Fruit fly (Drosophila melanogaster) whole organism, embryonic: ENCODE results near the gene Or7a.

Source experiments
- Ada2b ChIP-seq: fragments of 200-800 bp; sonication (Bioruptor generic); IDR thresholded peaks from 2 replicates; pipeline ENCODE4 v1.3.6; 2022; ENCODE audit warnings: missing biosample characterization, missing genetic modification characterization
- Aef1 ChIP-seq: fragments of 200-800 bp; sonication (Bioruptor generic); IDR thresholded peaks from 3 replicates; pipeline ENCODE4 v1.3.6; 2022; ENCODE audit warnings: missing biosample characterization, missing genetic modification characterization
- Bteb2 ChIP-seq: fragments of 200-800 bp; sonication (Bioruptor generic); optimal IDR thresholded peaks from 2 replicates; lab custom pipeline; 2016; ENCODE audit warnings: missing biosample characterization, missing genetic modification characterization
- CG10654 ChIP-seq: fragments of 200-800 bp; sonication (Bioruptor generic); optimal IDR thresholded peaks from 2 replicates; lab custom pipeline; 2016; ENCODE audit warnings: missing biosample characterization, missing genetic modification characterization
- CG13775 ChIP-seq: fragments of 200-800 bp; sonication (Bioruptor generic); optimal IDR thresholded peaks from 3 replicates; lab custom pipeline; 2017; ENCODE audit warnings: missing biosample characterization, mild to moderate bottlenecking, missing genetic modification characterization
- CG15269 ChIP-seq: fragments of 200-800 bp; sonication (Bioruptor generic); optimal IDR thresholded peaks from 2 replicates; lab custom pipeline; 2018; ENCODE audit warnings: missing biosample characterization, mild to moderate bottlenecking, missing genetic modification characterization, moderate library complexity
- CG1603 ChIP-seq: fragments of 200-800 bp; sonication (Bioruptor generic); optimal IDR thresholded peaks from 2 replicates; lab custom pipeline; 2019; ENCODE audit warnings: missing biosample characterization, mild to moderate bottlenecking, missing genetic modification characterization, moderate library complexity
- CG16863 ChIP-seq: fragments of 200-800 bp; sonication (Bioruptor generic); optimal IDR thresholded peaks from 3 replicates; lab custom pipeline; 2016; ENCODE audit warnings: missing biosample characterization, missing genetic modification characterization
- CG18476 ChIP-seq: fragments of 200-800 bp; sonication (Bioruptor generic); optimal IDR thresholded peaks from 2 replicates; lab custom pipeline; 2016; ENCODE audit warnings: missing biosample characterization, mild to moderate bottlenecking, missing genetic modification characterization
- CG31441 ChIP-seq: fragments of 200-800 bp; sonication (Bioruptor generic); IDR thresholded peaks from 2 replicates; pipeline ENCODE4 v1.3.6; 2022; ENCODE audit warnings: missing biosample characterization, missing genetic modification characterization
- CG34376 ChIP-seq: fragments of 200-800 bp; sonication (Bioruptor generic); optimal IDR thresholded peaks from 2 replicates; lab custom pipeline; 2018; ENCODE audit warnings: missing biosample characterization, mild to moderate bottlenecking, missing genetic modification characterization
- CG7839 ChIP-seq: fragments of 200-800 bp; sonication (Bioruptor generic); optimal IDR thresholded peaks from 3 replicates; lab custom pipeline; 2018; ENCODE audit warnings: missing biosample characterization, mild to moderate bottlenecking, missing genetic modification characterization, moderate library complexity
- CG7987 ChIP-seq: fragments of 200-800 bp; sonication (Bioruptor generic); optimal IDR thresholded peaks from 2 replicates; lab custom pipeline; 2018; ENCODE audit warnings: missing biosample characterization, mild to moderate bottlenecking, missing genetic modification characterization, moderate library complexity
- CG8281 ChIP-seq: fragments of 200-800 bp; sonication (Bioruptor generic); optimal IDR thresholded peaks from 2 replicates; lab custom pipeline; 2018; ENCODE audit warnings: missing biosample characterization, mild to moderate bottlenecking, missing genetic modification characterization, moderate library complexity
- CG8924 ChIP-seq: fragments of 200-800 bp; optimal IDR thresholded peaks from 3 replicates; lab custom pipeline; 2019; ENCODE audit warnings: missing biosample characterization, mild to moderate bottlenecking, missing genetic modification characterization, moderate library complexity
- CG9609 ChIP-seq: fragments of 200-800 bp; sonication (Bioruptor generic); optimal IDR thresholded peaks from 3 replicates; lab custom pipeline; 2016; ENCODE audit warnings: missing biosample characterization, missing genetic modification characterization
- Dll ChIP-seq: fragments of 200-800 bp; sonication (Bioruptor generic); IDR thresholded peaks from 4 replicates; pipeline ENCODE4 v1.3.6; 2022; ENCODE audit warnings: missing biosample characterization, missing genetic modification characterization; ENCODE audit not compliant: partially characterized antibody
- E2f2 ChIP-seq: fragments of 200-800 bp; sonication (Bioruptor generic); IDR thresholded peaks from 2 replicates; pipeline ENCODE4 v1.3.6; 2022; ENCODE audit warnings: missing biosample characterization, missing genetic modification characterization
- Ets97D ChIP-seq: fragments of 200-800 bp; sonication (Bioruptor generic); optimal IDR thresholded peaks from 3 replicates; lab custom pipeline; 2016; ENCODE audit warnings: missing biosample characterization, missing genetic modification characterization
- Hand ChIP-seq: fragments of 200-800 bp; sonication (Bioruptor generic); optimal IDR thresholded peaks from 2 replicates; lab custom pipeline; 2017; ENCODE audit warnings: mild to moderate bottlenecking, missing biosample characterization, missing genetic modification reagents, missing genetic modification characterization
- Jarid2 ChIP-seq: fragments of 200-800 bp; sonication (Bioruptor generic); optimal IDR thresholded peaks from 3 replicates; lab custom pipeline; 2017; ENCODE audit warnings: mild to moderate bottlenecking, missing biosample characterization, missing genetic modification reagents, missing genetic modification characterization
- Kr ChIP-seq: fragments of 200-800 bp; sonication (Bioruptor generic); optimal IDR thresholded peaks from 2 replicates; lab custom pipeline; 2017; ENCODE audit warnings: missing biosample characterization, mild to moderate bottlenecking, missing genetic modification characterization
- MTF-1 ChIP-seq: fragments of 200-800 bp; sonication (Bioruptor generic); optimal IDR thresholded peaks from 2 replicates; lab custom pipeline; 2018; ENCODE audit warnings: missing biosample characterization, mild to moderate bottlenecking, missing genetic modification characterization, borderline replicate concordance
- Meics ChIP-seq: fragments of 200-800 bp; sonication (Bioruptor generic); optimal IDR thresholded peaks from 2 replicates; lab custom pipeline; 2017; ENCODE audit warnings: missing biosample characterization, mild to moderate bottlenecking, missing genetic modification characterization
- Nf-YB ChIP-seq: fragments of 200-800 bp; sonication (Bioruptor generic); optimal IDR thresholded peaks from 3 replicates; lab custom pipeline; 2019; ENCODE audit warnings: missing biosample characterization, mild to moderate bottlenecking, missing genetic modification characterization, moderate library complexity
- Oaz ChIP-seq: fragments of 200-800 bp; sonication (Bioruptor generic); IDR thresholded peaks from 2 replicates; pipeline ENCODE4 v1.3.6; 2022; ENCODE audit warnings: missing biosample characterization, missing genetic modification characterization
- Rfx ChIP-seq: fragments of 200-800 bp; sonication (Bioruptor generic); IDR thresholded peaks from 2 replicates; pipeline ENCODE4 v1.3.6; 2022; ENCODE audit warnings: missing biosample characterization, missing genetic modification characterization
- Spps ChIP-seq: fragments of 200-800 bp; sonication (Bioruptor generic); optimal IDR thresholded peaks from 2 replicates; lab custom pipeline; 2018; ENCODE audit warnings: missing biosample characterization, mild to moderate bottlenecking, missing genetic modification characterization
- Trl ChIP-seq, 3 experiments: fragments of >200 bp in 2 of 3; fragments of 200-800 bp in 1 of 3; sonication (Bioruptor generic) in 1 of 3; optimal IDR thresholded peaks; 2 replicates in 1 of 3; 3 replicates in 2 of 3; lab custom pipeline; 2016 to 2017; ENCODE audit warnings: missing biosample characterization in 1 of 3, missing genetic modification characterization in 1 of 3
- fd3F ChIP-seq: fragments of 200-800 bp; sonication (Bioruptor generic); optimal IDR thresholded peaks from 2 replicates; lab custom pipeline; 2018; ENCODE audit warnings: missing biosample characterization, mild to moderate bottlenecking, missing genetic modification characterization, moderate library complexity
- fd96Cb ChIP-seq: fragments of 200-800 bp; sonication (Bioruptor generic); optimal IDR thresholded peaks from 2 replicates; lab custom pipeline; 2018; ENCODE audit warnings: missing biosample characterization, mild to moderate bottlenecking, missing genetic modification characterization, moderate library complexity
- ftz-f1 ChIP-seq: fragments of 200-800 bp; sonication (Bioruptor generic); optimal IDR thresholded peaks from 2 replicates; lab custom pipeline; 2016; ENCODE audit warnings: missing biosample characterization, missing genetic modification characterization
- gcm ChIP-seq: fragments of 200-800 bp; sonication (Bioruptor generic); optimal IDR thresholded peaks from 2 replicates; lab custom pipeline; 2019; ENCODE audit warnings: missing biosample characterization, mild to moderate bottlenecking, missing genetic modification characterization, moderate library complexity
- gcm2 ChIP-seq: fragments of 200-800 bp; sonication (Bioruptor generic); optimal IDR thresholded peaks from 2 replicates; lab custom pipeline; 2016; ENCODE audit warnings: missing biosample characterization, missing genetic modification characterization
- gt ChIP-seq: fragments of 200-800 bp; sonication (Bioruptor generic); IDR thresholded peaks from 2 replicates; pipeline ENCODE4 v1.3.6; 2022; ENCODE audit warnings: missing biosample characterization, missing genetic modification characterization
- inv ChIP-seq: fragments of 200-800 bp; sonication (Bioruptor generic); IDR thresholded peaks from 2 replicates; pipeline ENCODE4 v1.3.6; 2022; ENCODE audit warnings: missing biosample characterization, missing genetic modification characterization; ENCODE audit not compliant: partially characterized antibody
- lov ChIP-seq, 2 experiments: fragments of 200-800 bp in 1 of 2; fragments of >200 bp in 1 of 2; sonication (Bioruptor generic) in 1 of 2; IDR thresholded peaks in 1 of 2; optimal IDR thresholded peaks in 1 of 2; 2 replicates in 1 of 2; 3 replicates in 1 of 2; pipeline versions ENCODE4 v1.3.6 to Lab custom; 2017 to 2022; ENCODE audit warnings: missing biosample characterization in 1 of 2, missing genetic modification characterization in 1 of 2
- nerfin-1 ChIP-seq: fragments of 200-800 bp; sonication (Bioruptor generic); optimal IDR thresholded peaks from 3 replicates; lab custom pipeline; 2019; ENCODE audit warnings: missing biosample characterization, mild to moderate bottlenecking, missing genetic modification characterization, moderate library complexity
- nom ChIP-seq: fragments of 200-800 bp; sonication (Bioruptor generic); optimal IDR thresholded peaks from 2 replicates; lab custom pipeline; 2017; ENCODE audit warnings: missing biosample characterization, missing genetic modification characterization, mild to moderate bottlenecking, moderate library complexity, missing genetic modification reagents
- odd ChIP-seq: fragments of 200-800 bp; sonication (Bioruptor generic); optimal IDR thresholded peaks from 2 replicates; lab custom pipeline; 2017; ENCODE audit warnings: missing biosample characterization, mild to moderate bottlenecking, missing genetic modification characterization
- pnt ChIP-seq: fragments of 200-800 bp; sonication (Bioruptor generic); optimal IDR thresholded peaks from 3 replicates; lab custom pipeline; 2016; ENCODE audit warnings: missing biosample characterization, missing genetic modification characterization
- pzg ChIP-seq: fragments of 200-800 bp; sonication (Bioruptor generic); optimal IDR thresholded peaks from 3 replicates; lab custom pipeline; 2018; ENCODE audit warnings: missing biosample characterization, mild to moderate bottlenecking, missing genetic modification characterization, moderate library complexity
- seq ChIP-seq: fragments of 200-800 bp; sonication (Bioruptor generic); IDR thresholded peaks from 2 replicates; pipeline ENCODE4 v1.3.6; 2022; ENCODE audit warnings: missing biosample characterization, missing genetic modification characterization
- sug ChIP-seq: fragments of 200-800 bp; optimal IDR thresholded peaks from 2 replicates; lab custom pipeline; 2019; ENCODE audit warnings: missing biosample characterization, mild to moderate bottlenecking, missing genetic modification characterization, moderate library complexity
- tin ChIP-seq: fragments of 200-800 bp; sonication (Bioruptor generic); optimal IDR thresholded peaks from 3 replicates; lab custom pipeline; 2016; ENCODE audit warnings: missing biosample characterization, missing genetic modification characterization
- tll ChIP-seq, 2 experiments: fragments of 200-800 bp in 1 of 2; fragments of >200 bp in 1 of 2; sonication (Bioruptor generic) in 1 of 2; optimal IDR thresholded peaks; 2 replicates each; lab custom pipeline; 2017 to 2019; ENCODE audit warnings: missing biosample characterization in 2 of 2, missing genetic modification characterization in 2 of 2, mild to moderate bottlenecking in 1 of 2, moderate library complexity in 1 of 2
- usp ChIP-seq: fragments of >200 bp; optimal IDR thresholded peaks from 2 replicates; lab custom pipeline; 2017; ENCODE audit warnings: missing biosample characterization, missing genetic modification characterization
- zfh1 ChIP-seq: fragments of 200-800 bp; sonication (Bioruptor generic); IDR thresholded peaks from 3 replicates; pipeline ENCODE4 v1.3.6; 2022; ENCODE audit warnings: missing biosample characterization, missing genetic modification characterization

The Or7a gene

dm6 chrX:8131693-8132313 is 33.7 kb downstream of the Or7a start, which contains the start of gene CG10958 (continued):
- TF ChIP-seq Hand (GFP tag; lab: Kevin White, UChicago) (no peak), CG16863 (GFP tag; lab: Kevin White, UChicago) (peak; percentile 15), gcm (GFP tag; lab: Kevin White, UChicago) (peak; percentile 39), pzg (peak; percentile 38), inv (GFP tag; lab: Robert Waterston, UW) (no peak), Dll (GFP tag; lab: Robert Waterston, UW) (peak; percentile 55; the same call in 3 of the 4 replicates), seq (0 out of 2 replicates have a peak, but pooled peaks have one; percentile 31), sug (tag; lab: Kevin White, UChicago) (peak; percentile 59), CG9609 (GFP tag; lab: Kevin White, UChicago) (peak; percentile 4), pnt (no peak), tin (GFP tag; lab: Kevin White, UChicago) (peak; percentile 64), CG13775 (peak; percentile 73), Oaz (GFP tag; lab: Robert Waterston, UW) (0 out of 2 replicates have a peak, but pooled peaks have one; percentile 33), CG18476 (GFP tag; lab: Kevin White, UChicago) (peak; percentile 32), Jarid2 (GFP tag; lab: Kevin White, UChicago) (no peak), E2f2 (GFP tag; lab: Robert Waterston, UW) (peak; percentile 55), CG10654 (peak; percentile 54), zfh1 (GFP tag; lab: Robert Waterston, UW) (peak; percentile 66; the same call in 2 of the 3 replicates), gt (no peak), Meics (peak; percentile 62), CG8281 (no peak), usp (no peak), CG1603 (peak; percentile 34), CG7839 (tag; lab: Kevin White, UChicago) (peak; percentile 51), Kr (GFP tag; lab: Kevin White, UChicago) (no peak), MTF-1 (GFP tag; lab: Kevin White, UChicago) (no peak), ftz-f1 (GFP tag; lab: Kevin White, UChicago) (no peak), nerfin-1 (peak; percentile 1), CG7987 (GFP tag; lab: Kevin White, UChicago) (no peak), tll (GFP tag; optimal IDR thresholded peaks at IDR 0.05; lab: Kevin White, UChicago) (peak in 1 of 2 experiments; percentile 3), CG31441 (GFP tag; lab: Robert Waterston, UW) (peak; percentile 46), Aef1 (0 out of 3 replicates have a peak, but pooled peaks have one; percentile 33), CG34376 (GFP tag; lab: Kevin White, UChicago) (peak; percentile 33), CG8924 (tag; lab: Kevin White, UChicago) (peak; percentile 51), fd96Cb (peak; percentile 28), nom (GFP tag; lab: Kevin White, UChicago) (peak; percentile 37), gcm2 (no peak), lov (optimal IDR thresholded peaks at IDR 0.05; lab: Kevin White, UChicago) (no peak), lov (GFP tag; IDR thresholded peaks at IDR 0.05; lab: Robert Waterston, UW) (no peak), fd3F (GFP tag; lab: Kevin White, UChicago) (peak; percentile 50), Trl (optimal IDR thresholded peaks at IDR 0.05; lab: Kevin White, UChicago) (no peak), Trl (GFP tag; optimal IDR thresholded peaks at IDR 0.05; lab: Kevin White, UChicago) (peak; percentile 12), Ada2b (GFP tag; lab: Robert Waterston, UW) (peak; percentile 47), Bteb2 (GFP tag; lab: Kevin White, UChicago) (peak; percentile 1), Rfx (GFP tag; lab: Robert Waterston, UW) (peak; percentile 66), Ets97D (GFP tag; lab: Kevin White, UChicago) (peak; percentile 34), Nf-YB (peak; percentile 11), odd (GFP tag; lab: Kevin White, UChicago) (peak; percentile 14), CG15269 (tag; lab: Kevin White, UChicago) (peak; percentile 64), Spps (tag; lab: Kevin White, UChicago) (no peak)
